Worm (Caenorhabditis elegans) whole organism, late embryonic: Measurements from ENCODE around the gene mau-8.
A peak's percentile ranks its signal among the peaks of the same experiment; 100 is the strongest.

ENCODE experiments used
- C08G9.2 ChIP-seq: sonication (generic microtip); optimal IDR thresholded peaks from 2 replicates; lab custom pipeline; 2016; ENCODE audit warnings: mild to moderate bottlenecking, missing genetic modification characterization, moderate library complexity, missing compliant biosample characterization
- F13H6.1 ChIP-seq: sonication (generic microtip); optimal IDR thresholded peaks from 2 replicates; lab custom pipeline; 2016; ENCODE audit warnings: missing genetic modification characterization, missing compliant biosample characterization
- K02D7.2 ChIP-seq: sonication (generic microtip); optimal IDR thresholded peaks from 2 replicates; lab custom pipeline; 2017; ENCODE audit warnings: mild to moderate bottlenecking, missing genetic modification characterization, missing compliant biosample characterization
- K09A11.1 ChIP-seq: sonication (generic microtip); optimal IDR thresholded peaks from 2 replicates; lab custom pipeline; 2017; ENCODE audit warnings: antibody characterized with exemption, mild to moderate bottlenecking, missing genetic modification characterization, missing compliant biosample characterization; ENCODE audit not compliant: insufficient read depth
- ama-1 ChIP-seq: fragments of 150-350 bp; optimal IDR thresholded peaks from 2 replicates; lab custom pipeline; 2014
- ceh-19 ChIP-seq: fragments of 200-800 bp; sonication (Bioruptor generic); optimal IDR thresholded peaks from 2 replicates; lab custom pipeline; 2018; ENCODE audit warnings: mild to moderate bottlenecking, missing genetic modification characterization, missing compliant biosample characterization
- ceh-22 ChIP-seq: sonication (generic microtip); optimal IDR thresholded peaks from 2 replicates; lab custom pipeline; 2017; ENCODE audit warnings: missing biosample characterization, missing genetic modification characterization
- ceh-30 ChIP-seq: fragments of 150-350 bp; optimal IDR thresholded peaks from 2 replicates; lab custom pipeline; 2014; ENCODE audit warnings: missing biosample characterization, missing genetic modification characterization
- ceh-34 ChIP-seq: sonication (generic microtip); optimal IDR thresholded peaks from 2 replicates; lab custom pipeline; 2016; ENCODE audit warnings: mild to moderate bottlenecking, missing genetic modification characterization, missing compliant biosample characterization
- ceh-45 ChIP-seq: fragments of 200-800 bp; sonication (Bioruptor generic); IDR thresholded peaks from 2 replicates; pipeline ENCODE4 v1.3.6; 2022; ENCODE audit warnings: missing genetic modification reagents, missing genetic modification characterization, missing compliant biosample characterization
- ceh-6 ChIP-seq: fragments of 200-800 bp; sonication (Bioruptor generic); optimal IDR thresholded peaks from 2 replicates; lab custom pipeline; 2018; ENCODE audit warnings: mild to moderate bottlenecking, missing genetic modification characterization, missing compliant biosample characterization
- dmd-4 ChIP-seq: sonication (generic microtip); optimal IDR thresholded peaks from 2 replicates; lab custom pipeline; 2016; ENCODE audit warnings: borderline replicate concordance, missing genetic modification characterization, missing compliant biosample characterization
- elt-4 ChIP-seq: sonication (generic microtip); optimal IDR thresholded peaks from 2 replicates; lab custom pipeline; 2016; ENCODE audit warnings: missing genetic modification characterization, missing compliant biosample characterization
- fax-1 ChIP-seq: sonication (generic microtip); optimal IDR thresholded peaks from 2 replicates; lab custom pipeline; 2016; ENCODE audit warnings: missing genotype, missing genetic modification characterization, missing compliant biosample characterization
- gmeb-2 ChIP-seq: sonication (generic microtip); optimal IDR thresholded peaks from 2 replicates; lab custom pipeline; 2016; ENCODE audit warnings: missing genetic modification characterization, inconsistent platforms, missing compliant biosample characterization
- hlh-30 ChIP-seq: sonication (generic microtip); optimal IDR thresholded peaks from 2 replicates; lab custom pipeline; 2017; ENCODE audit warnings: antibody characterized with exemption, missing genetic modification characterization, missing compliant biosample characterization; ENCODE audit not compliant: insufficient read depth
- hlh-8 ChIP-seq: sonication (generic microtip); optimal IDR thresholded peaks from 2 replicates; lab custom pipeline; 2016; ENCODE audit warnings: missing genotype, missing genetic modification characterization, missing compliant biosample characterization
- lin-11 ChIP-seq: fragments of 200-800 bp; sonication (Bioruptor generic); optimal IDR thresholded peaks from 2 replicates; lab custom pipeline; 2018; ENCODE audit warnings: mild to moderate bottlenecking, missing genetic modification characterization, missing compliant biosample characterization
- nfya-1 ChIP-seq: sonication (generic microtip); optimal IDR thresholded peaks from 2 replicates; lab custom pipeline; 2017; ENCODE audit warnings: missing genetic modification characterization, mild to moderate bottlenecking, missing compliant biosample characterization, antibody characterized with exemption, moderate library complexity
- nhr-11 ChIP-seq: fragments of 150-350 bp; optimal IDR thresholded peaks from 2 replicates; lab custom pipeline; 2014; ENCODE audit warnings: missing biosample characterization, missing genetic modification characterization
- nhr-232 ChIP-seq: sonication (generic microtip); optimal IDR thresholded peaks from 2 replicates; lab custom pipeline; 2016; ENCODE audit warnings: missing genetic modification characterization, missing compliant biosample characterization
- pag-3 ChIP-seq: sonication (generic microtip); optimal IDR thresholded peaks from 2 replicates; lab custom pipeline; 2016; ENCODE audit warnings: missing compliant biosample characterization, missing genetic modification characterization, borderline replicate concordance
- pax-1 ChIP-seq: fragments of 150-350 bp; optimal IDR thresholded peaks from 2 replicates; lab custom pipeline; 2014; ENCODE audit warnings: missing biosample characterization, missing genetic modification characterization
- pha-4 ChIP-seq: fragments of 150-350 bp; optimal IDR thresholded peaks from 2 replicates; lab custom pipeline; 2018; ENCODE audit warnings: missing biosample characterization, missing genetic modification reagents, missing genetic modification characterization
- pros-1 ChIP-seq: fragments of 150-350 bp; optimal IDR thresholded peaks from 2 replicates; lab custom pipeline; 2014; ENCODE audit warnings: missing biosample characterization, missing genetic modification reagents, missing genetic modification characterization
- sdc-2 ChIP-seq: sonication (generic microtip); optimal IDR thresholded peaks from 2 replicates; lab custom pipeline; 2016; ENCODE audit warnings: missing genotype, missing genetic modification characterization, missing compliant biosample characterization
- sox-4 ChIP-seq: sonication (generic microtip); optimal IDR thresholded peaks from 2 replicates; lab custom pipeline; 2017; ENCODE audit warnings: mild to moderate bottlenecking, missing genetic modification characterization, inconsistent platforms, missing compliant biosample characterization
- syd-9 ChIP-seq: sonication (generic microtip); optimal IDR thresholded peaks from 2 replicates; lab custom pipeline; 2016; ENCODE audit warnings: mild to moderate bottlenecking, missing genetic modification characterization, moderate library complexity, missing compliant biosample characterization
- ttx-3 ChIP-seq: sonication (generic microtip); optimal IDR thresholded peaks from 2 replicates; lab custom pipeline; 2016; ENCODE audit warnings: missing genetic modification reagents, missing genetic modification characterization, missing compliant biosample characterization
- unc-42 ChIP-seq: sonication (generic microtip); optimal IDR thresholded peaks from 2 replicates; lab custom pipeline; 2016; ENCODE audit warnings: missing genotype, missing genetic modification characterization, missing compliant biosample characterization
- unc-55 ChIP-seq: sonication (generic microtip); optimal IDR thresholded peaks from 2 replicates; lab custom pipeline; 2017; ENCODE audit warnings: missing biosample characterization, missing genetic modification reagents, missing genetic modification characterization

The mau-8 gene

DNA sequence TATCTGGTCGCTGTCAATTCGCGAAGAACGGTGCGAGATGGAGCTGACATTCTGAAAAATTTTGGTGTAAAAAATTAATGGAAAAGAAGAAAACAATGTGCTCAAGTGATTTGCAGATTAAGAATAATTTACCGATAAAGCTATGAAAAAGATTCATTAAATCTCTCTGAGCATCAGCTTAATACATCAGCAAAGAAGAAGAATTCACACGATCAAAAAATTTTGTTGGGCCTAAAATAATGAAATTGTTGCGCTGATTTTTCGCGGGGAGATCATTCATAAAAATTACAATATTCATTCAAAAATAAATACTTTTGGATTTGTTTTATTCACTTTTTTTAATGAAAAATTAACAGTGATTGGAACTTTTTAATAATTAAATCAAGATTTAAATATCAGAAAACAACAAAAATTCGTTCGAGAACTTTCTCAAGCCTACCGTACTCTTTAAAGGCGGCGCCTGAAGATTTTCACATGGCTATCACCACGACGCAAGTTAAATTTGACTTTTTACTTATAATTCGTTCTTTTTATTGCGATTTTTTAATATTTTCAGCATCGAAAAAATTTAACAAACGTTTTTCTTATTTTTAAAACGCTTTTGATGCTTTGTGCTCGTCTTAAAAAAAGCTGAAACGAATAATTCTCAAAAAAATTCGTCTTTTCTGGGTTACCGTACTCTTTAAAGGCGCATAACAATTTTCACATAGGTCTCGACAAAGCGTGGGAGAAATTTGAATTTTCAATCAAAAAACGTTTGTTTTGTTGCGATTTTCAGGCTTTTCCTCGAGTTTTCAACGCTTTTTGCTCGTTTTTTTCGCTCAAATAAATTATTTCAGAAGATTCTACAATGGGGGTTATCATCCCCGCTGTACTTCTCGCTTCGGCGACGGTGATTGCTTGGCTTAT is 22.9 kb downstream of the mau-8 start, which contains the start of the genes memi-2 and cyp-31A5:
TSS of gene memi-2 (minus strand) at position 51 of the 909 bp plus-strand sequence.
TSS of gene cyp-31A5 (plus strand) at position 834 of the 909 bp plus-strand sequence.
- TF ChIP-seq pax-1 (tag; lab: Kevin White, UChicago) (no peak), unc-42 (no peak), K09A11.1 (tag; lab: Kevin White, UChicago) (no peak)

DNA sequence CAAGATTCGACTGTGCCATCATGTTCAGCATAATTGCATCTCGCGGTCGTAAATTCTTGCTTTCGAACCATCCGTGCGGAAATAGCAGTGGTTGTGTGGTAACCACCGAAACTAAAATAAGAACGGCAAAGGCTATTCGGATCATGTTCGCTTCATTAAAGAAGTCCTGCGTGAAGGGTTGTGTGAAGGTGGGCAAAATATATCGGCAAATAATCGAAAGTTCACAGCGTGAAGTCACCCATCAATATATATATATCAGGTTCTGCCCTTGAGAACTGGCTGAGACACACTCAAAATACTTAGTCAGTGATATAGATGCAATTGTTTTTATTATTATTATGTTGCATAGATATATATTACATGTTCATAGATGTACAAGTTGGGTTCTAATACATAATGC is 30.2 kb downstream of the mau-8 start, which contains the start of gene Y62E10A.19:
TSS of gene Y62E10A.19 (minus strand) at position 289 of the 400 bp plus-strand sequence.
- TF ChIP-seq sox-4 (tag; lab: Kevin White, UChicago) (no peak), unc-42 (no peak), syd-9 (tag; lab: Kevin White, UChicago) (no peak), nfya-1 (tag; lab: Kevin White, UChicago) (no peak), ceh-22 (no peak), K02D7.2 (no peak), nhr-11 (tag; lab: Kevin White, UChicago) (no peak), F13H6.1 (tag; lab: Kevin White, UChicago) (no peak), ceh-30 (tag; lab: Kevin White, UChicago) (no peak), lin-11 (no peak), ttx-3 (no peak), pag-3 (tag; lab: Kevin White, UChicago) (no peak), ceh-19 (no peak), pha-4 (tag; lab: Kevin White, UChicago) (no peak), unc-55 (no peak), ceh-34 (tag; lab: Kevin White, UChicago) (no peak), hlh-30 (tag; lab: Kevin White, UChicago) (no peak), nhr-232 (no peak)

DNA sequence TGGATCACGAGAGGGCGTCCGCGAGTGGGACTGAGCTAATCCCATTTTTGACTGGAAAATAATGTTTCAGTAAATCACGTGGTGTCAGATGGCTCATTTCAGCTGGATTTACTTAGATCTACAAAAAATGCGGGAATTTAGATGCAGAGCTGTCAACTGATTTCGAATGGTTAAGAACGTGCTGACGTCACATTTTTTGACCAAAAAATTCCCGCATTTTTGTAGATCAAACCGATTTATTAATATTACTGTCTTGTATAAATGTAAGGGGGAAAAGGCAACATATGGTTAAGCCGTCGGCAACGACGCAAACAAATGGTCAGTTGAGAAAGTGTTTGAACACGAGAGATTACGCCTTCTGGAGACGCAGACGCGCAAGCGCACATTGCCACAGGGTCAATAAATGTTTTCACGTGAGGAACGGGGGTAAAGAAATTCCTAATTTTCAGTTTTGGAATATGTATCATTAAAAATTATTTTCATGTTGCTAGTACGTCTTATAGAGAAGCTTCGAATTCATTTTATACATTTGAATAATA is 35.1 kb downstream of the mau-8 start, which contains the start of gene gcl-1:
TSS of gene gcl-1 (minus strand) at position 51 of the 539 bp plus-strand sequence.
- TF ChIP-seq hlh-30 (tag; lab: Kevin White, UChicago) (peak; percentile 55), ceh-6 (GFP tag; lab: Kevin White, UChicago) (no peak), hlh-8 (peak; percentile 13), nfya-1 (tag; lab: Kevin White, UChicago) (peak; percentile 11)
- TF ChIP-seq, all 69 proteins: peak for 3

DNA sequence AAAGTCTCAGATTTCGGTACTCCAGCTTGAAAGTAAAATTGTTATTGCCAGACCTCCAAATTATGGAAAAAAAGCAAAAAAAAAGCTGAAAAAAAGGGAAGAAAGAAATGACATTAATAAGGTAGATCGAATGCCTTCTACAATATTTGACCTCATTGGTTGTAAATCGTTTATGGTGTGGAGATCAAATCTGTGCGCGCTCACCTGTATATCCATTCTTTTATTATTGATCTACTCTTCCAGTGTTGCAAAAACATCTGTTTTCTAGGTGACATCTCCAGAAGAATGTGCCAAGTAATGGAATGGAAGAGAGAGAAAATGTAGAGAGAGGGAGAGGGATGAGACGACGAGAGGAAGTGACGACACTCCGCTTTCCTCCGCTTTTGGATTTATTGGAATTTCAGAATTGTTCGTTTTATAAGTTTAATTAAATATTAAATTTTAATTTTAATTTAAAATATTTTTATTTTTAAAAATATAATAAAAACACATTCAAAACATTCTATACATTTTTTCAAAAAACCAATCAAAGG is 38.0 kb downstream of the mau-8 start, which contains the start of the genes pik-1 and aptf-2:
TSS of gene pik-1 (plus strand) at position 303 of the 533 bp plus-strand sequence.
TSS of gene aptf-2 (minus strand) at position 313 of the 533 bp plus-strand sequence.
- TF ChIP-seq fax-1 (tag; lab: Kevin White, UChicago) (no peak), elt-4 (tag; lab: Kevin White, UChicago) (no peak), nhr-11 (tag; lab: Kevin White, UChicago) (no peak), pros-1 (tag; lab: Kevin White, UChicago) (no peak)

DNA sequence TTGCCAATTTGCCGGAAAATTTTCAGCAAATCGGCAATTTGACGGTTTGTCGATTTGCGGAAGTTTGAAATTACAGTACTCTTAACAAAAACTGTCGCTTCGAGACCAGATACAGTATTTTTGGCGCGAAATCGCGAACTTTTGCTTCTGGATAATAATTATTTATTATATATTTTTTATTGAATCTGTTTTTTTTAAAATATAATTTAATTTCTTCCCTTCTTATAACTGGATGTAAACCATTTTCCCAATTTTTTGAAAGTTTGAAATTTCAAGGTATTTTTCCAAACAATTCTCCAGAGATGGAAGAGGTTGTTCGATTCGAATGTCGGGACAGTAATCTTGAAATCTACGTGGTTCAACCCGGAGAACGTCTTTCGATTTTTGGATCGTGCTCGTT is 44.4 kb downstream of the mau-8 start, which contains the start of gene nol-9:
TSS of gene nol-9 (plus strand) at position 301 of the 400 bp plus-strand sequence.
- TF ChIP-seq dmd-4 (tag; lab: Kevin White, UChicago) (no peak), sdc-2 (tag; lab: Kevin White, UChicago) (no peak), gmeb-2 (no peak), hlh-8 (no peak), unc-42 (no peak), ama-1 (lab: Kevin White, UChicago) (no peak), pag-3 (tag; lab: Kevin White, UChicago) (no peak), ceh-45 (GFP tag; lab: Robert Waterston, UW) (no peak), C08G9.2 (tag; lab: Kevin White, UChicago) (no peak)
